Worm (Caenorhabditis elegans) whole organism, L2 larva: ENCODE results near the gene fbxb-103.
A peak's percentile ranks its signal among the peaks of the same experiment; 100 is the strongest.

ENCODE experiments used
- R02D3.7 ChIP-seq: fragments of 150-350 bp; optimal IDR thresholded peaks from 2 replicates; lab custom pipeline; 2014; ENCODE audit warnings: missing biosample characterization, missing genetic modification characterization
- Y55F3AM.14 ChIP-seq: fragments of 200-800 bp; sonication (Bioruptor generic); optimal IDR thresholded peaks from 2 replicates; lab custom pipeline; 2018; ENCODE audit warnings: mild to moderate bottlenecking, missing genetic modification characterization, missing compliant biosample characterization
- alr-1 ChIP-seq: fragments of 150-350 bp; optimal IDR thresholded peaks from 2 replicates; lab custom pipeline; 2014; ENCODE audit warnings: missing biosample characterization, missing genetic modification characterization
- ama-1 ChIP-seq: fragments of 150-350 bp; optimal IDR thresholded peaks from 2 replicates; lab custom pipeline; 2018; ENCODE audit warnings: inconsistent platforms
- blmp-1 ChIP-seq: sonication (generic microtip); optimal IDR thresholded peaks from 2 replicates; lab custom pipeline; 2017; ENCODE audit warnings: missing genetic modification characterization, mild to moderate bottlenecking, missing compliant biosample characterization, antibody characterized with exemption, moderate library complexity; ENCODE audit not compliant: insufficient read depth
- ceh-16 ChIP-seq: fragments of 150-350 bp; optimal IDR thresholded peaks from 2 replicates; lab custom pipeline; 2014; ENCODE audit warnings: missing biosample characterization, missing genetic modification characterization
- ceh-82 ChIP-seq: fragments of 150-350 bp; optimal IDR thresholded peaks from 2 replicates; lab custom pipeline; 2014; ENCODE audit warnings: missing biosample characterization, missing genetic modification characterization
- dmd-4 ChIP-seq: sonication (generic microtip); optimal IDR thresholded peaks from 2 replicates; lab custom pipeline; 2017; ENCODE audit warnings: missing biosample characterization, missing genetic modification characterization
- elt-1 ChIP-seq: fragments of 150-350 bp; optimal IDR thresholded peaks from 2 replicates; lab custom pipeline; 2014; ENCODE audit warnings: missing biosample characterization, missing genetic modification characterization
- elt-3 ChIP-seq: sonication (generic microtip); optimal IDR thresholded peaks from 2 replicates; lab custom pipeline; 2017; ENCODE audit warnings: missing biosample characterization, missing genetic modification characterization
- fos-1 ChIP-seq: fragments of 150-350 bp; optimal IDR thresholded peaks from 2 replicates; lab custom pipeline; 2014; ENCODE audit warnings: missing biosample characterization, missing genetic modification characterization
- lin-11 ChIP-seq: fragments of 150-350 bp; sonication (generic microtip); optimal IDR thresholded peaks from 2 replicates; lab custom pipeline; 2014; ENCODE audit warnings: missing biosample characterization, missing genetic modification characterization, inconsistent platforms, mixed read lengths
- lin-13 ChIP-seq: fragments of 150-350 bp; optimal IDR thresholded peaks from 2 replicates; lab custom pipeline; 2014; ENCODE audit warnings: missing biosample characterization, missing genetic modification reagents, missing genetic modification characterization
- lin-39 ChIP-seq: fragments of 150-350 bp; optimal IDR thresholded peaks from 2 replicates; lab custom pipeline; 2014; ENCODE audit warnings: missing biosample characterization, missing genetic modification reagents, missing genetic modification characterization
- lsy-2 ChIP-seq, 2 experiments: fragments of 150-350 bp in 1 of 2; sonication (generic microtip) in 1 of 2; optimal IDR thresholded peaks; 2 replicates each; lab custom pipeline; 2014 to 2017; ENCODE audit warnings: missing biosample characterization in 2 of 2, missing genetic modification characterization in 2 of 2
- mab-5 ChIP-seq: fragments of 150-350 bp; optimal IDR thresholded peaks from 2 replicates; lab custom pipeline; 2014; ENCODE audit warnings: missing biosample characterization, missing genetic modification characterization
- mbf-1 ChIP-seq: sonication (generic microtip); optimal IDR thresholded peaks from 2 replicates; lab custom pipeline; 2017; ENCODE audit warnings: missing biosample characterization, missing genetic modification characterization
- mdl-1 ChIP-seq, 2 experiments: fragments of 150-350 bp in 1 of 2; sonication (generic microtip) in 1 of 2; optimal IDR thresholded peaks; 2 replicates each; lab custom pipeline; 2017; ENCODE audit warnings: missing biosample characterization in 2 of 2, missing genetic modification characterization in 2 of 2
- nhr-10 ChIP-seq: sonication (generic microtip); optimal IDR thresholded peaks from 2 replicates; lab custom pipeline; 2017; ENCODE audit warnings: missing biosample characterization, missing genetic modification characterization
- nhr-11 ChIP-seq: fragments of 150-350 bp; optimal IDR thresholded peaks from 2 replicates; lab custom pipeline; 2014; ENCODE audit warnings: missing biosample characterization, missing genetic modification characterization
- nhr-12 ChIP-seq: fragments of 150-350 bp; optimal IDR thresholded peaks from 2 replicates; lab custom pipeline; 2014; ENCODE audit warnings: missing biosample characterization, missing genetic modification characterization
- nhr-21 ChIP-seq: fragments of 150-350 bp; optimal IDR thresholded peaks from 2 replicates; lab custom pipeline; 2014; ENCODE audit warnings: missing biosample characterization, missing genetic modification characterization
- nhr-23 ChIP-seq: fragments of 150-350 bp; optimal IDR thresholded peaks from 2 replicates; lab custom pipeline; 2014; ENCODE audit warnings: missing biosample characterization, missing genetic modification reagents, missing genetic modification characterization
- nhr-77 ChIP-seq: fragments of 150-350 bp; optimal IDR thresholded peaks from 2 replicates; lab custom pipeline; 2014; ENCODE audit warnings: missing biosample characterization, missing genetic modification characterization
- peb-1 ChIP-seq: fragments of 150-350 bp; optimal IDR thresholded peaks from 2 replicates; lab custom pipeline; 2014; ENCODE audit warnings: missing biosample characterization, missing genetic modification characterization
- sem-4 ChIP-seq: fragments of 150-350 bp; optimal IDR thresholded peaks from 2 replicates; lab custom pipeline; 2014; ENCODE audit warnings: missing biosample characterization, missing genetic modification reagents, missing genetic modification characterization
- skn-1 ChIP-seq: sonication (generic microtip); optimal IDR thresholded peaks from 2 replicates; lab custom pipeline; 2017; ENCODE audit warnings: missing biosample characterization, missing genetic modification characterization
- sma-3 ChIP-seq: sonication (generic microtip); optimal IDR thresholded peaks from 2 replicates; lab custom pipeline; 2016; ENCODE audit warnings: missing genetic modification reagents, missing genetic modification characterization, missing compliant biosample characterization
- sma-9 ChIP-seq, 2 experiments: fragments of 150-350 bp in 1 of 2; sonication (generic microtip) in 1 of 2; optimal IDR thresholded peaks; 2 replicates each; lab custom pipeline; 2014 to 2016; ENCODE audit warnings: missing genetic modification characterization in 2 of 2, mild to moderate bottlenecking in 1 of 2, missing biosample characterization in 1 of 2, missing compliant biosample characterization in 1 of 2, missing genetic modification reagents in 1 of 2, moderate library complexity in 1 of 2
- snpc-4 ChIP-seq: fragments of 150-350 bp; optimal IDR thresholded peaks from 2 replicates; lab custom pipeline; 2014; ENCODE audit warnings: missing biosample characterization, missing genetic modification characterization
- unc-39 ChIP-seq: fragments of 150-350 bp; optimal IDR thresholded peaks from 2 replicates; lab custom pipeline; 2014; ENCODE audit warnings: missing biosample characterization, missing genetic modification characterization
- unc-62 ChIP-seq: fragments of 150-350 bp; optimal IDR thresholded peaks from 2 replicates; lab custom pipeline; 2014; ENCODE audit warnings: missing biosample characterization, missing genetic modification reagents, missing genetic modification characterization
- ztf-1 ChIP-seq: fragments of 200-800 bp; sonication (Bioruptor generic); conservative IDR thresholded peaks from 2 replicates; pipeline ENCODE4 v1.3.6; 2022; ENCODE audit warnings: missing genetic modification characterization, missing compliant biosample characterization
- ztf-11 ChIP-seq: sonication (generic microtip); optimal IDR thresholded peaks from 2 replicates; lab custom pipeline; 2017; ENCODE audit warnings: missing biosample characterization, missing genetic modification characterization

Gene fbxb-103

ce11 chrII:3930478-3931182 is 23.7 kb downstream of the fbxb-103 start (continued):
- TF ChIP-seq nhr-12 (no peak), peb-1 (tag; lab: Kevin White, UChicago) (no peak), dmd-4 (tag; lab: Kevin White, UChicago) (no peak), snpc-4 (tag; lab: Kevin White, UChicago) (no peak), nhr-10 (tag; lab: Kevin White, UChicago) (no peak), nhr-23 (no peak), unc-62 (GFP tag; lab: Kevin White, UChicago) (no peak), lin-11 (peak; percentile 52), elt-1 (tag; lab: Kevin White, UChicago) (no peak), R02D3.7 (tag; lab: Kevin White, UChicago) (no peak), unc-39 (no peak), fos-1 (peak; percentile 75)

ce11 chrII:3931230-3931629 is 24.3 kb downstream of the fbxb-103 start:
- no peak for TF ChIP-seq nhr-11
- TF ChIP-seq Y55F3AM.14 (GFP tag; lab: Kevin White, UChicago): no peak
- TF ChIP-seq fos-1: no peak
- no peak for TF ChIP-seq sem-4 (tag; lab: Kevin White, UChicago)
- TF ChIP-seq blmp-1 (tag; lab: Kevin White, UChicago): no peak
- TF ChIP-seq mbf-1 (tag; lab: Kevin White, UChicago): no peak
- TF ChIP-seq snpc-4 (tag; lab: Kevin White, UChicago): no peak
- no peak for TF ChIP-seq mdl-1 (tag; optimal IDR thresholded peaks at IDR 0.05; lab: Kevin White, UChicago)
- TF ChIP-seq dmd-4 (tag; lab: Kevin White, UChicago): no peak
- no peak for TF ChIP-seq R02D3.7 (tag; lab: Kevin White, UChicago)
- no peak for TF ChIP-seq ztf-11 (tag; lab: Kevin White, UChicago)

- no peak for TF ChIP-seq lsy-2 (tag; optimal IDR thresholded peaks at IDR 0.05; lab: Kevin White, UChicago)
- no peak for TF ChIP-seq lin-39 (tag; lab: Kevin White, UChicago)
- no peak for TF ChIP-seq skn-1
- no peak for TF ChIP-seq Y55F3AM.14 (GFP tag; lab: Kevin White, UChicago)
- TF ChIP-seq mab-5 (tag; lab: Kevin White, UChicago): no peak
Measured at ce11 chrII:3931825-3932224, 24.9 kb downstream of the fbxb-103 start.

ce11 chrII:3933640-3934039 is 26.7 kb downstream of the fbxb-103 start, which contains the start of gene Y14H12B.2:
Gene Y14H12B.2, minus strand, starts transcription at chrII:3933740.
- TF ChIP-seq ama-1 (lab: Kevin White, UChicago) (no peak), ceh-82 (tag; lab: Kevin White, UChicago) (no peak), dmd-4 (tag; lab: Kevin White, UChicago) (no peak), ztf-1 (GFP tag; lab: Robert Waterston, UW) (no peak), ceh-16 (tag; lab: Kevin White, UChicago) (no peak), sem-4 (tag; lab: Kevin White, UChicago) (no peak), alr-1 (tag; lab: Kevin White, UChicago) (no peak), nhr-77 (tag; lab: Kevin White, UChicago) (no peak), peb-1 (tag; lab: Kevin White, UChicago) (no peak), lin-13 (no peak), nhr-21 (tag; lab: Kevin White, UChicago) (no peak), ztf-11 (tag; lab: Kevin White, UChicago) (no peak), lin-39 (tag; lab: Kevin White, UChicago) (no peak), skn-1 (no peak), elt-3 (tag; lab: Kevin White, UChicago) (no peak), sma-9 (GFP tag; optimal IDR thresholded peaks at IDR 0.05; lab: Kevin White, UChicago) (no peak), sma-9 (tag; optimal IDR thresholded peaks at IDR 0.05; lab: Kevin White, UChicago) (no peak), sma-3 (GFP tag; lab: Kevin White, UChicago) (no peak), snpc-4 (tag; lab: Kevin White, UChicago) (no peak), fos-1 (no peak)
